Fruit fly (Drosophila melanogaster) whole organism: ENCODE results near the gene CG14329.

Source experiments
- CG8478 ChIP-seq: fragments of >200 bp; optimal IDR thresholded peaks from 2 replicates; lab custom pipeline; 2018; ENCODE audit warnings: inconsistent platforms
- Dll ChIP-seq: fragments of >200 bp; optimal IDR thresholded peaks from 2 replicates; lab custom pipeline; 2017
- EcR ChIP-seq, 2 experiments: fragments of >200 bp; optimal IDR thresholded peaks; 2 replicates each; lab custom pipeline; 2017; ENCODE audit warnings: missing biosample characterization in 2 of 2, missing genetic modification characterization in 2 of 2, missing genetic modification reagents in 2 of 2
- pan ChIP-seq: fragments of >200 bp; optimal IDR thresholded peaks from 2 replicates; lab custom pipeline; 2017
- psq ChIP-seq: fragments of >200 bp; optimal IDR thresholded peaks from 2 replicates; lab custom pipeline; 2017
- usp ChIP-seq: fragments of >200 bp; optimal IDR thresholded peaks from 2 replicates; lab custom pipeline; 2017; ENCODE audit warnings: missing biosample characterization, missing genetic modification characterization, mixed read lengths

DNA sequence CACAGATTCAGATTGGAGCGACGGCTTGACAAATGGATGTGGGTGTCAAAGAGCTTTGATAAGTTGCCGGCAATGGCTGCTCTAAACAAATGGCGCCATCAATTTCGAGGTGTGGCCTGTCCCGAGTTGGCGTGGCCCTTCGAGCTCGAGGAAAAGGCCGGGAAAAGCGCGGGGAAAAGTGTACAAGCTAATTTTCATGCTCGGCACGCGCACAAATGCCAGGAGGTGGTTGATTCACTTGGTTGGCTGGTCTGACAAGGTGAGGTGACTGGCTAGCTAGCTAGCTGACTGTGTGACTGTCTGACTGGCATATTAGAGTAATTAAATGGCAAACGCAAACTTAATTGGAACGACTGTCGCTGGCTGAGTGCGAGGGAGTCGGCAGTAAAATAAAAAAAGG is 7.3 kb upstream of the CG14329 start:
- no peak for TF ChIP-seq pan (lab: Kevin White, UChicago)
- TF ChIP-seq CG8478 (lab: Kevin White, UChicago): no peak
- TF ChIP-seq EcR (GFP tag; optimal IDR thresholded peaks at IDR 0.05; lab: Kevin White, UChicago): no peak
- no peak for TF ChIP-seq Dll (lab: Kevin White, UChicago)
- no peak for TF ChIP-seq usp (GFP tag; lab: Kevin White, UChicago)
- TF ChIP-seq psq (lab: Kevin White, UChicago): no peak
